Fruit fly (Drosophila melanogaster) whole organism, adult: ENCODE results near the gene rho-4.

Source experiments
- CG11617 ChIP-seq: fragments of 200-800 bp; sonication (Bioruptor generic); optimal IDR thresholded peaks from 2 replicates; lab custom pipeline; 2017; ENCODE audit warnings: mild to moderate bottlenecking, missing biosample characterization, missing genetic modification reagents, missing genetic modification characterization
- CG12768 ChIP-seq: fragments of 200-800 bp; sonication (Bioruptor generic); optimal IDR thresholded peaks from 2 replicates; lab custom pipeline; 2017; ENCODE audit warnings: missing biosample characterization, missing genetic modification characterization, mild to moderate bottlenecking, moderate library complexity, missing genetic modification reagents
- CG14711 ChIP-seq: fragments of 200-800 bp; sonication (Bioruptor generic); optimal IDR thresholded peaks from 2 replicates; lab custom pipeline; 2018; ENCODE audit warnings: missing biosample characterization, mild to moderate bottlenecking, missing genetic modification characterization, moderate library complexity
- CG1620 ChIP-seq: fragments of 200-800 bp; sonication (Bioruptor generic); optimal IDR thresholded peaks from 2 replicates; lab custom pipeline; 2016; ENCODE audit warnings: missing biosample characterization, missing genetic modification characterization
- CG33017 ChIP-seq: fragments of 200-800 bp; sonication (Bioruptor generic); optimal IDR thresholded peaks from 2 replicates; lab custom pipeline; 2018; ENCODE audit warnings: missing biosample characterization, mild to moderate bottlenecking, missing genetic modification characterization, moderate library complexity
- CG5204 ChIP-seq: fragments of 200-800 bp; sonication (Bioruptor generic); optimal IDR thresholded peaks from 2 replicates; lab custom pipeline; 2016; ENCODE audit warnings: missing biosample characterization, missing genetic modification characterization
- CG7045 ChIP-seq: fragments of 200-800 bp; sonication (Bioruptor generic); optimal IDR thresholded peaks from 2 replicates; lab custom pipeline; 2017; ENCODE audit warnings: missing biosample characterization, mild to moderate bottlenecking, missing genetic modification characterization
- CG7101 ChIP-seq: fragments of 200-800 bp; sonication (Bioruptor generic); optimal IDR thresholded peaks from 2 replicates; lab custom pipeline; 2018; ENCODE audit warnings: missing biosample characterization, mild to moderate bottlenecking, missing genetic modification characterization, moderate library complexity
- Clk ChIP-seq: fragments of 200-800 bp; sonication (Bioruptor generic); optimal IDR thresholded peaks from 2 replicates; lab custom pipeline; 2017; ENCODE audit warnings: missing biosample characterization, missing genetic modification characterization
- Crg-1 ChIP-seq: fragments of 200-800 bp; sonication (Bioruptor generic); optimal IDR thresholded peaks from 2 replicates; lab custom pipeline; 2016; ENCODE audit warnings: missing biosample characterization, missing genetic modification characterization
- Hr96 ChIP-seq: fragments of 200-800 bp; sonication (Bioruptor generic); optimal IDR thresholded peaks from 2 replicates; lab custom pipeline; 2016; ENCODE audit warnings: missing biosample characterization, missing genetic modification characterization
- Mnt ChIP-seq: fragments of 200-800 bp; sonication (Bioruptor generic); optimal IDR thresholded peaks from 2 replicates; lab custom pipeline; 2016; ENCODE audit warnings: missing biosample characterization, mild to moderate bottlenecking, missing genetic modification characterization
- bab1 ChIP-seq: fragments of 200-800 bp; sonication (Bioruptor generic); optimal IDR thresholded peaks from 3 replicates; lab custom pipeline; 2019; ENCODE audit warnings: missing biosample characterization, mild to moderate bottlenecking, missing genetic modification characterization, moderate library complexity
- cic ChIP-seq: fragments of 200-800 bp; sonication (Bioruptor generic); optimal IDR thresholded peaks from 2 replicates; lab custom pipeline; 2017; ENCODE audit warnings: missing biosample characterization, mild to moderate bottlenecking, missing genetic modification characterization, moderate library complexity
- cnc ChIP-seq, 2 experiments: fragments of >200 bp; optimal IDR thresholded peaks; 2 replicates each; lab custom pipeline; 2017
- kay ChIP-seq: fragments of 200-800 bp; sonication (Bioruptor generic); peaks from one replicate; lab custom pipeline; 2016; ENCODE audit warnings: missing biosample characterization, missing genetic modification characterization, borderline replicate concordance
- ovo ChIP-seq: fragments of 200-800 bp; sonication (Bioruptor generic); optimal IDR thresholded peaks from 2 replicates; lab custom pipeline; 2016; ENCODE audit warnings: missing biosample characterization, missing genetic modification characterization
- pad ChIP-seq: fragments of 200-800 bp; sonication (Bioruptor generic); optimal IDR thresholded peaks from 3 replicates; lab custom pipeline; 2017; ENCODE audit warnings: missing biosample characterization, missing genetic modification characterization, mild to moderate bottlenecking, moderate library complexity, missing genetic modification reagents
- tj ChIP-seq: fragments of 200-800 bp; sonication (Bioruptor generic); optimal IDR thresholded peaks from 3 replicates; lab custom pipeline; 2017; ENCODE audit warnings: missing biosample characterization, mild to moderate bottlenecking, missing genetic modification characterization, moderate library complexity
- toe ChIP-seq: fragments of 200-800 bp; sonication (Bioruptor generic); optimal IDR thresholded peaks from 2 replicates; lab custom pipeline; 2016; ENCODE audit warnings: missing biosample characterization, missing genetic modification characterization

rho-4 gene

DNA sequence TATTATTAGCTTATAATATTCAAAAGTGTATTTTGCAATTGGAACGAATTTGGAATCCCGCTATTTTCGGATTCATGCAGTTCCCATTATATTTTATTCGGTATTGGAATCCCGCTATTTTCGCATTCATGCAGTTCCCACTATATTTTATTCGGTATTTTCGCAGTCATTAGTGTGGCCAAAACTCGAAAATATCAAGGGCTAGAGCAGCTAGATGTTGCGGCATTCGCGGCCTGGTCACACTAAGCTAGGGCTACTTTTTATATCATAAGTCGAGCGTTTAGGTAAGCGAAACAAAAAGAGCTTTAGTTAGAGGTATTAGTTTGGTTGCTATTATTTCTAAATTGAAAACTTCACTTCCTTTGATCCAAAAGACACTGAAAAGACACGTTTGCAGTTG lies 20.8 kb upstream of the rho-4 start:
- no peak for TF ChIP-seq CG1620 (GFP tag; lab: Kevin White, UChicago)
- no peak for TF ChIP-seq Hr96
- no peak for TF ChIP-seq kay
- no peak for TF ChIP-seq CG12768 (GFP tag; lab: Kevin White, UChicago)
- TF ChIP-seq CG33017 = no peak
- TF ChIP-seq pad (GFP tag; lab: Kevin White, UChicago) = no peak
- no peak for TF ChIP-seq ovo (GFP tag; lab: Kevin White, UChicago)
- TF ChIP-seq CG5204 = no peak
- no peak for TF ChIP-seq CG11617 (GFP tag; lab: Kevin White, UChicago)
- TF ChIP-seq Crg-1 (GFP tag; lab: Kevin White, UChicago) = no peak
- no peak for TF ChIP-seq cnc (optimal IDR thresholded peaks at IDR 0.05; lab: Kevin White, UChicago)
- no peak for TF ChIP-seq bab1 (GFP tag; lab: Kevin White, UChicago)
- TF ChIP-seq Clk (GFP tag; lab: Kevin White, UChicago) = no peak
- TF ChIP-seq CG7101 (tag; lab: Kevin White, UChicago) = no peak
- no peak for TF ChIP-seq CG14711 (tag; lab: Kevin White, UChicago)
- no peak for TF ChIP-seq toe (GFP tag; lab: Kevin White, UChicago)
- TF ChIP-seq cic (GFP tag; lab: Kevin White, UChicago) = no peak
- TF ChIP-seq Mnt (GFP tag; lab: Kevin White, UChicago) = no peak

DNA sequence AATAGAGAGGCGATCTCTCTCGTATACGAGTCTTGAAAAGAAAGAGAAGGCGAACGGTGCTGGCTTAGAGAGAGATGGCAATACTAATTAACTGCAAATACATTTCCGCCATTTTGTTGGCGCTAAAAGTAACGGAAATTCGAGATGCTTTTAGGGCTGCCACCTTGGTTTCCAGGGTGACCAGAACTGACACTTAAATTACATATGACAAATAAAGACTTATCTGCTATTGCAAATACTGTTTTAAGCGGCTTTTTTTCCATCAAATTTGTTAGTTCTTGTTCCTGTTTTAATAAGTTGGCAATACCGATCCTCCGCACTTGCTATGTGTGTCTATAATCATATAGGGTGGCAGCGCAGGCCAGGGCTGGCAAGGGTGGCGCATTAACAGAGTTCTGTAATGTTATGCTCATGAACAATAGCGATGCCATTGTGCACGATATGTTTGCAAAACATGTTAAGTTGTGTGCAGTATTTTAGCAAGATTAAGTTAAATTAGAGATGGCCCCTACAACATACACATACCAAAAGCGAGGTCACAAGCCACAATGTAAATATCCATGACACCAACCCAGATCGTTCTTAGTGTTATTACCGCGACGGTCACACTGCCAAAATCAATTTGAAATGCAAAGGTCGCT lies 19.3 kb upstream of the rho-4 start, which contains the start of gene nod:
TSS of gene nod (plus strand) at position 573 of the 641 bp plus-strand sequence.
- no peak for TF ChIP-seq kay
- TF ChIP-seq Mnt (GFP tag; lab: Kevin White, UChicago) = peak; percentile 25
- no peak for TF ChIP-seq CG7045 (GFP tag; lab: Kevin White, UChicago)
- TF ChIP-seq ovo (GFP tag; lab: Kevin White, UChicago) = peak; percentile 22
- TF ChIP-seq CG11617 (GFP tag; lab: Kevin White, UChicago) = peak; percentile 58
- no peak for TF ChIP-seq toe (GFP tag; lab: Kevin White, UChicago)
- TF ChIP-seq Hr96 = no peak
- peak; percentile 63 for TF ChIP-seq bab1 (GFP tag; lab: Kevin White, UChicago)
- no peak for TF ChIP-seq cic (GFP tag; lab: Kevin White, UChicago)
- TF ChIP-seq pad (GFP tag; lab: Kevin White, UChicago) = peak; percentile 15
- no peak for TF ChIP-seq cnc (optimal IDR thresholded peaks at IDR 0.05; lab: Kevin White, UChicago)
- no peak for TF ChIP-seq CG5204
- TF ChIP-seq CG1620 (GFP tag; lab: Kevin White, UChicago) = peak; percentile 12
- TF ChIP-seq CG12768 (GFP tag; lab: Kevin White, UChicago) = no peak
- TF ChIP-seq CG7101 (tag; lab: Kevin White, UChicago) = peak; percentile 59
- no peak for TF ChIP-seq CG33017
- TF ChIP-seq Crg-1 (GFP tag; lab: Kevin White, UChicago) = peak; percentile 31
- no peak for TF ChIP-seq Clk (GFP tag; lab: Kevin White, UChicago)
- peak; percentile 32 for TF ChIP-seq tj (GFP tag; lab: Kevin White, UChicago)
- peak; percentile 45 for TF ChIP-seq CG14711 (tag; lab: Kevin White, UChicago)

DNA sequence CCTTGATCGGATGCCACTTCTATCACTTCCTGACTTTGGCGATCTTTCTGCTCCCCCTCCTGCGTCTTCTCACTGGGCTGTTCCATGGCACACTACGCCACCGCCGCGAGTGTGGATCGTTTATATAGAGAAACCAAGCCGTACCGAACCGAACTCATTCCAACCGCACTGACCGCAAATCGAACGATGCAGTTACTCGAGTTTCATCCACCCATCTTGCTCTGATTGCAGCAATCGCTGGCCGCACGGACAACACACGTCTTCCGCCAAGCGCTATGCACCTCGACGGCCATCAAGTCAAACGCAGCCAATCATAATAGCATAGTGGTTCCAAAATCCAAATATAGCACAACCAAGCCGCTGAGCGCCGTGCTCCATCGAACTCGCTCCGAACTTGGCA lies 15.6 kb upstream of the rho-4 start, which contains the start of gene pkm:
TSS of gene pkm (minus strand) at position 101 of the 400 bp plus-strand sequence.
- TF ChIP-seq CG7045 (GFP tag; lab: Kevin White, UChicago) = no peak
- TF ChIP-seq CG14711 (tag; lab: Kevin White, UChicago) = no peak
- TF ChIP-seq CG12768 (GFP tag; lab: Kevin White, UChicago) = no peak
- no peak for TF ChIP-seq pad (GFP tag; lab: Kevin White, UChicago)
- TF ChIP-seq CG1620 (GFP tag; lab: Kevin White, UChicago) = no peak
- TF ChIP-seq Crg-1 (GFP tag; lab: Kevin White, UChicago) = no peak
- TF ChIP-seq CG7101 (tag; lab: Kevin White, UChicago) = no peak
- TF ChIP-seq tj (GFP tag; lab: Kevin White, UChicago) = no peak
- TF ChIP-seq Hr96 = no peak

DNA sequence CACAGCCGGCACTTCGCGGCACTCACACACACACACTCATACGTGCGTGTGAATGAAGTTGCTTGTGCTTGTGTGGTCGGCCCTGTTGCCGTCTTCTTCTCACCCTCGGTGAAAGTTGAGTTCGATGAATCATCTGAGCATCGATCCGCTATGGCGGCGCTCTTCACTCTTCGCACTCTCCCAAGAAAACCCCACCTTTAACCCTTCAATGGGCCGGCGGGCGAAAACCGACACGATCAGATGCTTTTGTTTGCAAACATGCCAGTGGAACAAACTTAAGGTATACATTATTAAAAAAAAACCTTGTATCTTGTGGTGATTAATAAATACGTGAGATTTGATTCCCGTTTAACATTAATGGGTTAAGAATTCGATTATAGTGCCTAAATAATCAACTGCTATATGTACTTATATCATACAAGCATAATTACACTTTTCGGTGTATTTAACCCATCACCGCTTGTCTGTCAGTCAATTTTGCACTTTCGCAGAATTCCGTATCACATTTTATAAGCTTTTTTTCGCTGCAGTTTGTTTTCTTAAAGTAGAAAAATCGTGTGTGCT lies 1.2 kb downstream of the rho-4 start:
- TF ChIP-seq toe (GFP tag; lab: Kevin White, UChicago) = no peak
- peak; percentile 84 for TF ChIP-seq pad (GFP tag; lab: Kevin White, UChicago)
- peak; percentile 98 for TF ChIP-seq tj (GFP tag; lab: Kevin White, UChicago)
- no peak for TF ChIP-seq CG7045 (GFP tag; lab: Kevin White, UChicago)
- peak; percentile 31 for TF ChIP-seq bab1 (GFP tag; lab: Kevin White, UChicago)

DNA sequence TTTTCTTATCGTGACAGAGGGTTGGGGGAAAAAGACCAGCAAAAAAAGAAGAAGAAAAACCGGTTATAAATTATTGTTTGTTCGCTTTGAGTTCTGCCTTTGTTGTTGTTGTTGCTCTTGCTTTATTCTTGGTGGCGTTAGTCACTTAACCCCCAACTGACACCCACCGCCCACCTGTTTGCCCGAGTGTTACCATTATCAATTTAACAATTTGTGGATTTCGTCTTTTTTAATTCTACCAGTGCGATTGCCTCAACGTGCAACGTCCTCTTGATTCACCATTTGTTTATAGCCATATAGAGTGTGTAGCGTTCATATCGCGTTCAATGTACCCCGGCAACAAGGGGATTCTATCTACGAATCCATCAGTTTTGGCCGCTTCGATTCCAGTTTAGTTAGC lies 1.8 kb downstream of the rho-4 start:
- no peak for TF ChIP-seq CG14711 (tag; lab: Kevin White, UChicago)
- peak; percentile 56 for TF ChIP-seq kay
- peak; percentile 41 for TF ChIP-seq tj (GFP tag; lab: Kevin White, UChicago)

DNA sequence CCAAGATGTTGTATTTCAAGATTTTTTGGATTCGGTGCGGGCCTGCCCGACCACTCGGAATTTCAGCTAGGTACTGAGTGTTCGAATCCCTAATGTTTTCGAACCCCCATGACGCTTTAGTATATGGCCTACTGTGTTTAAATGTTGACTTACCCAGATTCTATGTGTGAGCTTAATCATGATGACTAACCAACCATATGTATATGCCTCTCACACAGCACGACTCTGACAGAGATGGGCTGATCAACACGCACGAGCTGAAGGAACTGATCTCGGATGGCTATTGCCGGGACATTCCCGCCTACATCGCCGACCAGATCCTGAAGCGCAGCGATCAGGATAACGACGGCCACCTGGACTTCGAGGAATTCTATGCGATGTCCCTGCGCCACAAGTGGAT lies 4.5 kb downstream of the rho-4 start, which contains the start of gene CG2533:
TSS of gene CG2533 (minus strand) at position 101 of the 400 bp plus-strand sequence.
- no peak for TF ChIP-seq CG14711 (tag; lab: Kevin White, UChicago)
- TF ChIP-seq bab1 (GFP tag; lab: Kevin White, UChicago) = no peak
- TF ChIP-seq CG7101 (tag; lab: Kevin White, UChicago) = no peak
- no peak for TF ChIP-seq tj (GFP tag; lab: Kevin White, UChicago)
- no peak for TF ChIP-seq cic (GFP tag; lab: Kevin White, UChicago)
- no peak for TF ChIP-seq CG11617 (GFP tag; lab: Kevin White, UChicago)
- TF ChIP-seq CG5204 = no peak
- no peak for TF ChIP-seq CG33017
- no peak for TF ChIP-seq Clk (GFP tag; lab: Kevin White, UChicago)
- no peak for TF ChIP-seq pad (GFP tag; lab: Kevin White, UChicago)
